Fruit fly (Drosophila melanogaster) Kc167 (cell line): Measurements from ENCODE around the gene CG44954.

Experiments
- Sin3A ChIP-seq: fragments of >200 bp; optimal IDR thresholded peaks from 2 replicates; lab custom pipeline; 2018; ENCODE audit warnings: missing external identifiers
- h ChIP-seq: fragments of >200 bp; optimal IDR thresholded peaks from 3 replicates; lab custom pipeline; 2018; ENCODE audit warnings: missing external identifiers
- insv ChIP-seq: fragments of >200 bp; optimal IDR thresholded peaks from 3 replicates; lab custom pipeline; 2018; ENCODE audit warnings: missing external identifiers
- psq ChIP-seq: fragments of >200 bp; optimal IDR thresholded peaks from 2 replicates; lab custom pipeline; 2017; ENCODE audit warnings: missing external identifiers
- ttk ChIP-seq: sonication (Bioruptor generic); optimal IDR thresholded peaks from 2 replicates; lab custom pipeline; 2017; ENCODE audit warnings: missing external identifiers

dm6 chr3R:30590237-30590636, 31.5 kb downstream of the CG44954 start:
- TF ChIP-seq psq (lab: Kevin White, UChicago) (no peak), h (lab: Kevin White, UChicago) (no peak), insv (lab: Kevin White, UChicago) (no peak), Sin3A (lab: Kevin White, UChicago) (no peak), ttk (lab: Kevin White, UChicago) (no peak)
